Worm (Caenorhabditis elegans) whole organism, L1 larva: ENCODE results near the gene F42G4.6.

ENCODE experiments used
- C34B4.2 ChIP-seq: sonication (generic microtip); optimal IDR thresholded peaks from 2 replicates; lab custom pipeline; 2017; ENCODE audit warnings: mild to moderate bottlenecking, missing genetic modification characterization, missing compliant biosample characterization
- F16B12.6 ChIP-seq: fragments of 150-350 bp; optimal IDR thresholded peaks from 2 replicates; lab custom pipeline; 2014; ENCODE audit warnings: missing biosample characterization, missing genetic modification characterization
- Y116A8C.19 ChIP-seq: sonication (generic microtip); optimal IDR thresholded peaks from 2 replicates; lab custom pipeline; 2016; ENCODE audit warnings: missing compliant biosample characterization, missing genetic modification characterization, borderline replicate concordance
- ama-1 ChIP-seq: fragments of 150-350 bp; optimal IDR thresholded peaks from 2 replicates; lab custom pipeline; 2014
- blmp-1 ChIP-seq: fragments of 150-350 bp; optimal IDR thresholded peaks from 2 replicates; lab custom pipeline; 2014; ENCODE audit warnings: missing biosample characterization, missing genetic modification characterization
- ceh-63 ChIP-seq: fragments of 200-800 bp; sonication (Bioruptor generic); optimal IDR thresholded peaks from 2 replicates; lab custom pipeline; 2018; ENCODE audit warnings: mild to moderate bottlenecking, missing genetic modification characterization, missing compliant biosample characterization
- ceh-8 ChIP-seq: fragments of 200-800 bp; sonication (Bioruptor generic); optimal IDR thresholded peaks from 2 replicates; lab custom pipeline; 2018; ENCODE audit warnings: mild to moderate bottlenecking, missing genetic modification characterization, moderate library complexity, missing compliant biosample characterization
- ceh-82 ChIP-seq, 3 experiments: fragments of 150-350 bp in 1 of 3; sonication (generic microtip) in 2 of 3; optimal IDR thresholded peaks; 2 replicates each; lab custom pipeline; 2014 to 2017; ENCODE audit warnings: missing biosample characterization in 3 of 3, missing genetic modification characterization in 3 of 3
- ceh-88 ChIP-seq: fragments of 200-800 bp; sonication (Bioruptor generic); IDR thresholded peaks from 2 replicates; pipeline ENCODE4 v1.3.6; 2022; ENCODE audit warnings: missing genetic modification characterization, missing compliant biosample characterization
- ces-1 ChIP-seq: fragments of 150-350 bp; optimal IDR thresholded peaks from 2 replicates; lab custom pipeline; 2014; ENCODE audit warnings: missing biosample characterization, missing genetic modification reagents, missing genetic modification characterization
- efl-1 ChIP-seq, 4 experiments: fragments of 150-350 bp; optimal IDR thresholded peaks in 3 of 4; peaks in 1 of 4; 1 replicate in 1 of 4; 2 replicates in 3 of 4; lab custom pipeline; 2014; ENCODE audit warnings: missing biosample characterization in 2 of 4, missing genetic modification characterization in 2 of 4, missing genetic modification reagents in 2 of 4
- egl-13 ChIP-seq: sonication (generic microtip); optimal IDR thresholded peaks from 2 replicates; lab custom pipeline; 2016; ENCODE audit warnings: missing genotype, missing genetic modification reagents, missing genetic modification characterization, missing compliant biosample characterization
- egl-27 ChIP-seq, 2 experiments: fragments of 150-350 bp in 1 of 2; sonication (generic microtip); optimal IDR thresholded peaks; 3 replicates each; lab custom pipeline; 2017 to 2018; ENCODE audit warnings: missing biosample characterization in 2 of 2, missing genetic modification characterization in 2 of 2, missing genetic modification reagents in 2 of 2
- elt-2 ChIP-seq: sonication (generic microtip); optimal IDR thresholded peaks from 2 replicates; lab custom pipeline; 2016; ENCODE audit warnings: missing genetic modification characterization, mild to moderate bottlenecking, inconsistent platforms, missing compliant biosample characterization, missing genetic modification reagents
- elt-3 ChIP-seq, 6 experiments: fragments of 150-350 bp in 1 of 6; sonication (generic microtip); optimal IDR thresholded peaks; 2 replicates each; lab custom pipeline; 2017 to 2018; ENCODE audit warnings: missing biosample characterization in 6 of 6, missing genetic modification characterization in 6 of 6, inconsistent platforms in 1 of 6
- fkh-10 ChIP-seq: sonication (generic microtip); optimal IDR thresholded peaks from 2 replicates; lab custom pipeline; 2017; ENCODE audit warnings: missing biosample characterization, missing genetic modification reagents, missing genetic modification characterization
- fkh-4 ChIP-seq: sonication (generic microtip); optimal IDR thresholded peaks from 2 replicates; lab custom pipeline; 2016; ENCODE audit warnings: missing compliant biosample characterization, missing genetic modification characterization, borderline replicate concordance
- fos-1 ChIP-seq: fragments of 150-350 bp; optimal IDR thresholded peaks from 2 replicates; lab custom pipeline; 2014; ENCODE audit warnings: missing biosample characterization, missing genetic modification characterization
- hpl-2 ChIP-seq: fragments of 150-350 bp; optimal IDR thresholded peaks from 2 replicates; lab custom pipeline; 2014; ENCODE audit warnings: missing biosample characterization, missing genetic modification reagents, missing genetic modification characterization
- lin-13 ChIP-seq: fragments of 150-350 bp; optimal IDR thresholded peaks from 2 replicates; lab custom pipeline; 2014; ENCODE audit warnings: missing biosample characterization, missing genetic modification reagents, missing genetic modification characterization
- lin-14 ChIP-seq: fragments of 200-800 bp; sonication (Bioruptor generic); optimal IDR thresholded peaks from 2 replicates; lab custom pipeline; 2018; ENCODE audit warnings: mild to moderate bottlenecking, missing genetic modification characterization, moderate library complexity, missing compliant biosample characterization
- lin-15B ChIP-seq: fragments of 150-350 bp; sonication (generic microtip); optimal IDR thresholded peaks from 3 replicates; lab custom pipeline; 2014; ENCODE audit warnings: missing biosample characterization, missing genetic modification characterization
- lin-39 ChIP-seq: fragments of 150-350 bp; optimal IDR thresholded peaks from 2 replicates; lab custom pipeline; 2014; ENCODE audit warnings: missing biosample characterization, missing genetic modification reagents, missing genetic modification characterization
- lsy-2 ChIP-seq, 2 experiments: fragments of 150-350 bp; optimal IDR thresholded peaks; 2 replicates each; lab custom pipeline; 2014; ENCODE audit warnings: missing biosample characterization in 2 of 2, missing genetic modification characterization in 2 of 2
- mef-2 ChIP-seq: fragments of 150-350 bp; optimal IDR thresholded peaks from 2 replicates; lab custom pipeline; 2014; ENCODE audit warnings: missing biosample characterization, missing genetic modification characterization
- mep-1 ChIP-seq: fragments of 150-350 bp; optimal IDR thresholded peaks from 2 replicates; lab custom pipeline; 2014; ENCODE audit warnings: missing biosample characterization, missing genetic modification characterization
- nhr-19 ChIP-seq: fragments of 200-800 bp; sonication (Bioruptor generic); conservative IDR thresholded peaks from 2 replicates; pipeline ENCODE4 v1.3.6; 2022; ENCODE audit warnings: missing genetic modification characterization, missing compliant biosample characterization
- nhr-20 ChIP-seq: sonication (generic microtip); optimal IDR thresholded peaks from 2 replicates; lab custom pipeline; 2016; ENCODE audit warnings: mild to moderate bottlenecking, missing genetic modification characterization, missing compliant biosample characterization
- nhr-76 ChIP-seq: sonication (generic microtip); optimal IDR thresholded peaks from 2 replicates; lab custom pipeline; 2017; ENCODE audit warnings: missing biosample characterization, missing genetic modification characterization
- nhr-84 ChIP-seq: sonication (generic microtip); optimal IDR thresholded peaks from 2 replicates; lab custom pipeline; 2017; ENCODE audit warnings: missing biosample characterization, missing genetic modification characterization
- nhr-85 ChIP-seq: sonication (generic microtip); peaks from one replicate; lab custom pipeline; 2016; ENCODE audit warnings: missing genetic modification characterization, inconsistent platforms, missing compliant biosample characterization
- nhr-90 ChIP-seq: sonication (generic microtip); optimal IDR thresholded peaks from 2 replicates; lab custom pipeline; 2016; ENCODE audit warnings: mild to moderate bottlenecking, missing genetic modification characterization, missing compliant biosample characterization; ENCODE audit not compliant: poor library complexity
- pag-3 ChIP-seq: sonication (generic microtip); optimal IDR thresholded peaks from 2 replicates; lab custom pipeline; 2017; ENCODE audit warnings: missing genetic modification characterization, mild to moderate bottlenecking, missing compliant biosample characterization, antibody characterized with exemption, borderline replicate concordance; ENCODE audit not compliant: insufficient read depth
- pax-3 ChIP-seq: fragments of 200-800 bp; sonication (Bioruptor generic); optimal IDR thresholded peaks from 2 replicates; lab custom pipeline; 2018; ENCODE audit warnings: mild to moderate bottlenecking, missing genetic modification characterization, moderate library complexity, missing compliant biosample characterization
- pqm-1 ChIP-seq: sonication (generic microtip); optimal IDR thresholded peaks from 3 replicates; lab custom pipeline; 2017; ENCODE audit warnings: missing biosample characterization, missing genetic modification characterization
- rnt-1 ChIP-seq: sonication (generic microtip); optimal IDR thresholded peaks from 2 replicates; lab custom pipeline; 2016; ENCODE audit warnings: mild to moderate bottlenecking, missing genetic modification characterization, moderate library complexity, missing compliant biosample characterization
- skn-1 ChIP-seq: fragments of 150-350 bp; optimal IDR thresholded peaks from 2 replicates; lab custom pipeline; 2014; ENCODE audit warnings: missing biosample characterization, missing genetic modification characterization
- snpc-4 ChIP-seq: fragments of 150-350 bp; optimal IDR thresholded peaks from 2 replicates; lab custom pipeline; 2014; ENCODE audit warnings: missing biosample characterization, missing genetic modification characterization
- snu-23 ChIP-seq: sonication (generic microtip); optimal IDR thresholded peaks from 2 replicates; lab custom pipeline; 2016; ENCODE audit warnings: missing genetic modification characterization, missing compliant biosample characterization
- sup-37 ChIP-seq: fragments of 200-800 bp; sonication (Bioruptor generic); optimal IDR thresholded peaks from 2 replicates; lab custom pipeline; 2018; ENCODE audit warnings: mild to moderate bottlenecking, missing genetic modification characterization, missing compliant biosample characterization
- tlp-1 ChIP-seq: fragments of 150-350 bp; optimal IDR thresholded peaks from 2 replicates; lab custom pipeline; 2014; ENCODE audit warnings: missing biosample characterization, missing genetic modification characterization
- unc-130 ChIP-seq: fragments of 150-350 bp; optimal IDR thresholded peaks from 2 replicates; lab custom pipeline; 2017; ENCODE audit warnings: missing biosample characterization, missing genetic modification characterization, inconsistent platforms
- unc-86 ChIP-seq: sonication (generic microtip); optimal IDR thresholded peaks from 2 replicates; lab custom pipeline; 2016; ENCODE audit warnings: missing genetic modification characterization, missing compliant biosample characterization
- vab-15 ChIP-seq: sonication (generic microtip); optimal IDR thresholded peaks from 2 replicates; lab custom pipeline; 2017; ENCODE audit warnings: missing genotype, mild to moderate bottlenecking, missing genetic modification characterization, missing compliant biosample characterization
- zip-4 ChIP-seq: fragments of 200-800 bp; sonication (Bioruptor generic); optimal IDR thresholded peaks from 2 replicates; lab custom pipeline; 2018; ENCODE audit warnings: mild to moderate bottlenecking, missing genetic modification characterization, moderate library complexity, missing compliant biosample characterization
- ztf-11 ChIP-seq, 2 experiments: sonication (generic microtip); optimal IDR thresholded peaks; 2 replicates each; lab custom pipeline; 2016 to 2017; ENCODE audit warnings: missing genetic modification characterization in 2 of 2, missing biosample characterization in 1 of 2, missing compliant biosample characterization in 1 of 2
- ztf-4 ChIP-seq: fragments of 150-350 bp; optimal IDR thresholded peaks from 2 replicates; lab custom pipeline; 2014; ENCODE audit warnings: missing biosample characterization, missing genetic modification characterization

The F42G4.6 gene

ce11 chrII:13056580-13056979 lies 22.6 kb upstream of the F42G4.6 start, which contains the start of gene zyx-1:
Gene zyx-1, plus strand, starts transcription at chrII:13056910.
- TF ChIP-seq pqm-1: no peak
- TF ChIP-seq hpl-2: no peak
- TF ChIP-seq lsy-2 (tag; optimal IDR thresholded peaks at IDR 0.05; lab: Kevin White, UChicago): no peak
- no peak for TF ChIP-seq Y116A8C.19 (tag; lab: Kevin White, UChicago)
- no peak for TF ChIP-seq ceh-82 (tag; optimal IDR thresholded peaks at IDR 0.05; lab: Kevin White, UChicago)
- TF ChIP-seq efl-1 (optimal IDR thresholded peaks at IDR 0.05; lab: Kevin White, UChicago): no peak
- TF ChIP-seq efl-1 (GFP tag; optimal IDR thresholded peaks at IDR 0.05 in 1 of 2; lab: Kevin White, UChicago): peak in 1 of 2 experiments; percentile 64
- TF ChIP-seq egl-13 (tag; lab: Kevin White, UChicago): no peak
- TF ChIP-seq lin-14: peak; percentile 65
- TF ChIP-seq blmp-1 (tag; lab: Kevin White, UChicago): no peak
- TF ChIP-seq tlp-1: no peak
- TF ChIP-seq nhr-19 (GFP tag; lab: Robert Waterston, UW): no peak
- no peak for TF ChIP-seq ces-1 (GFP tag; lab: Kevin White, UChicago)
- peak; percentile 79 for TF ChIP-seq pag-3 (tag; lab: Kevin White, UChicago)
- TF ChIP-seq ztf-11 (tag; optimal IDR thresholded peaks at IDR 0.05; lab: Kevin White, UChicago): no peak
- no peak for TF ChIP-seq ceh-63 (GFP tag; lab: Kevin White, UChicago)
- peak; percentile 37 for TF ChIP-seq rnt-1 (tag; lab: Kevin White, UChicago)
- TF ChIP-seq ztf-4 (tag; lab: Kevin White, UChicago): no peak

ce11 chrII:13059196-13059595 lies 20.0 kb upstream of the F42G4.6 start:
- TF ChIP-seq fos-1: no peak
- TF ChIP-seq mef-2 (tag; lab: Kevin White, UChicago): no peak
- no peak for TF ChIP-seq efl-1 (optimal IDR thresholded peaks at IDR 0.05; lab: Kevin White, UChicago)
- peak in 1 of 2 experiments; percentile 62 for TF ChIP-seq efl-1 (GFP tag; optimal IDR thresholded peaks at IDR 0.05 in 1 of 2; lab: Kevin White, UChicago)
- TF ChIP-seq, all 84 proteins: peak for 1

- TF ChIP-seq ama-1 (lab: Kevin White, UChicago) (no peak), fkh-4 (tag; lab: Kevin White, UChicago) (no peak), lin-39 (tag; lab: Kevin White, UChicago) (peak; percentile 45), nhr-90 (tag; lab: Kevin White, UChicago) (no peak), mep-1 (no peak), sup-37 (GFP tag; lab: Kevin White, UChicago) (no peak), ceh-88 (GFP tag; lab: Robert Waterston, UW) (no peak), elt-2 (tag; lab: Kevin White, UChicago) (no peak), skn-1 (tag; lab: Kevin White, UChicago) (no peak), C34B4.2 (no peak), ceh-63 (GFP tag; lab: Kevin White, UChicago) (no peak), nhr-76 (tag; lab: Kevin White, UChicago) (no peak), nhr-85 (tag; lab: Kevin White, UChicago) (no peak), efl-1 (optimal IDR thresholded peaks at IDR 0.05; lab: Kevin White, UChicago) (peak in 1 of 2 experiments; percentile 15), efl-1 (GFP tag; optimal IDR thresholded peaks at IDR 0.05 in 1 of 2; lab: Kevin White, UChicago) (peak in 1 of 2 experiments; percentile 80), hpl-2 (no peak), lsy-2 (tag; optimal IDR thresholded peaks at IDR 0.05; lab: Kevin White, UChicago) (peak; percentile 17 to 44), fkh-10 (no peak), ceh-8 (GFP tag; lab: Kevin White, UChicago) (no peak), lin-13 (GFP tag; lab: Kevin White, UChicago) (no peak), elt-3 (tag; optimal IDR thresholded peaks at IDR 0.05; lab: Kevin White, UChicago) (peak in 1 of 6 experiments; percentile 5), snpc-4 (tag; lab: Kevin White, UChicago) (no peak), F16B12.6 (tag; lab: Kevin White, UChicago) (no peak), unc-86 (tag; lab: Kevin White, UChicago) (no peak), pax-3 (tag; lab: Kevin White, UChicago) (no peak), zip-4 (no peak), snu-23 (GFP tag; lab: Kevin White, UChicago) (peak; percentile 47), lin-15B (tag; lab: Kevin White, UChicago) (no peak), nhr-20 (tag; lab: Kevin White, UChicago) (peak; percentile 4), lin-14 (peak; percentile 82), egl-27 (tag; optimal IDR thresholded peaks at IDR 0.05; lab: Kevin White, UChicago) (no peak), unc-130 (tag; lab: Kevin White, UChicago) (peak; percentile 43), nhr-84 (tag; lab: Kevin White, UChicago) (no peak), pqm-1 (no peak), vab-15 (tag; lab: Kevin White, UChicago) (peak; percentile 9)
These were observed 13.9 kb upstream of the F42G4.6 start for ce11 chrII:13065251-13065650.
